Worm (Caenorhabditis elegans) whole organism, L2 larva: ENCODE measurements around the gene tbc-6.

Experiments
- C34F6.9 ChIP-seq: fragments of 150-350 bp; optimal IDR thresholded peaks from 2 replicates; lab custom pipeline; 2014; ENCODE audit warnings: missing biosample characterization, missing genetic modification characterization
- F13H6.1 ChIP-seq: sonication (generic microtip); optimal IDR thresholded peaks from 2 replicates; lab custom pipeline; 2016; ENCODE audit warnings: missing genetic modification characterization, missing compliant biosample characterization
- R02D3.7 ChIP-seq: fragments of 150-350 bp; optimal IDR thresholded peaks from 2 replicates; lab custom pipeline; 2014; ENCODE audit warnings: missing biosample characterization, missing genetic modification characterization
- Y55F3AM.14 ChIP-seq: fragments of 200-800 bp; sonication (Bioruptor generic); optimal IDR thresholded peaks from 2 replicates; lab custom pipeline; 2018; ENCODE audit warnings: mild to moderate bottlenecking, missing genetic modification characterization, missing compliant biosample characterization
- ZK546.5 ChIP-seq: sonication (generic microtip); optimal IDR thresholded peaks from 2 replicates; lab custom pipeline; 2017; ENCODE audit warnings: missing biosample characterization, missing genetic modification characterization
- alr-1 ChIP-seq: fragments of 150-350 bp; optimal IDR thresholded peaks from 2 replicates; lab custom pipeline; 2014; ENCODE audit warnings: missing biosample characterization, missing genetic modification characterization
- aly-2 ChIP-seq: fragments of 150-350 bp; optimal IDR thresholded peaks from 2 replicates; lab custom pipeline; 2014; ENCODE audit warnings: missing biosample characterization, missing genetic modification characterization
- ama-1 ChIP-seq: fragments of 150-350 bp; optimal IDR thresholded peaks from 2 replicates; lab custom pipeline; 2018; ENCODE audit warnings: inconsistent platforms
- blmp-1 ChIP-seq: sonication (generic microtip); optimal IDR thresholded peaks from 2 replicates; lab custom pipeline; 2017; ENCODE audit warnings: missing genetic modification characterization, mild to moderate bottlenecking, missing compliant biosample characterization, antibody characterized with exemption, moderate library complexity; ENCODE audit not compliant: insufficient read depth
- ceh-16 ChIP-seq: fragments of 150-350 bp; optimal IDR thresholded peaks from 2 replicates; lab custom pipeline; 2014; ENCODE audit warnings: missing biosample characterization, missing genetic modification characterization
- ceh-82 ChIP-seq: fragments of 150-350 bp; optimal IDR thresholded peaks from 2 replicates; lab custom pipeline; 2014; ENCODE audit warnings: missing biosample characterization, missing genetic modification characterization
- crh-2 ChIP-seq: sonication (generic microtip); optimal IDR thresholded peaks from 2 replicates; lab custom pipeline; 2017; ENCODE audit warnings: missing biosample characterization, missing genetic modification characterization
- dmd-4 ChIP-seq: sonication (generic microtip); optimal IDR thresholded peaks from 2 replicates; lab custom pipeline; 2017; ENCODE audit warnings: missing biosample characterization, missing genetic modification characterization
- egl-27 ChIP-seq: sonication (generic microtip); optimal IDR thresholded peaks from 3 replicates; lab custom pipeline; 2017; ENCODE audit warnings: missing biosample characterization, missing genetic modification reagents, missing genetic modification characterization
- elt-1 ChIP-seq: fragments of 150-350 bp; optimal IDR thresholded peaks from 2 replicates; lab custom pipeline; 2014; ENCODE audit warnings: missing biosample characterization, missing genetic modification characterization
- elt-3 ChIP-seq: sonication (generic microtip); optimal IDR thresholded peaks from 2 replicates; lab custom pipeline; 2017; ENCODE audit warnings: missing biosample characterization, missing genetic modification characterization
- fos-1 ChIP-seq: fragments of 150-350 bp; optimal IDR thresholded peaks from 2 replicates; lab custom pipeline; 2014; ENCODE audit warnings: missing biosample characterization, missing genetic modification characterization
- gmeb-1 ChIP-seq: fragments of 150-350 bp; optimal IDR thresholded peaks from 2 replicates; lab custom pipeline; 2014; ENCODE audit warnings: missing biosample characterization, missing genetic modification characterization
- lin-11 ChIP-seq: fragments of 150-350 bp; sonication (generic microtip); optimal IDR thresholded peaks from 2 replicates; lab custom pipeline; 2014; ENCODE audit warnings: missing biosample characterization, missing genetic modification characterization, inconsistent platforms, mixed read lengths
- lin-13 ChIP-seq: fragments of 150-350 bp; optimal IDR thresholded peaks from 2 replicates; lab custom pipeline; 2014; ENCODE audit warnings: missing biosample characterization, missing genetic modification reagents, missing genetic modification characterization
- lin-39 ChIP-seq: fragments of 150-350 bp; optimal IDR thresholded peaks from 2 replicates; lab custom pipeline; 2014; ENCODE audit warnings: missing biosample characterization, missing genetic modification reagents, missing genetic modification characterization
- lsy-2 ChIP-seq, 2 experiments: fragments of 150-350 bp in 1 of 2; sonication (generic microtip) in 1 of 2; optimal IDR thresholded peaks; 2 replicates each; lab custom pipeline; 2014 to 2017; ENCODE audit warnings: missing biosample characterization in 2 of 2, missing genetic modification characterization in 2 of 2
- mab-5 ChIP-seq: fragments of 150-350 bp; optimal IDR thresholded peaks from 2 replicates; lab custom pipeline; 2014; ENCODE audit warnings: missing biosample characterization, missing genetic modification characterization
- mbf-1 ChIP-seq: sonication (generic microtip); optimal IDR thresholded peaks from 2 replicates; lab custom pipeline; 2017; ENCODE audit warnings: missing biosample characterization, missing genetic modification characterization
- mdl-1 ChIP-seq, 2 experiments: fragments of 150-350 bp in 1 of 2; sonication (generic microtip) in 1 of 2; optimal IDR thresholded peaks; 2 replicates each; lab custom pipeline; 2017; ENCODE audit warnings: missing biosample characterization in 2 of 2, missing genetic modification characterization in 2 of 2
- nhr-10 ChIP-seq: sonication (generic microtip); optimal IDR thresholded peaks from 2 replicates; lab custom pipeline; 2017; ENCODE audit warnings: missing biosample characterization, missing genetic modification characterization
- nhr-11 ChIP-seq: fragments of 150-350 bp; optimal IDR thresholded peaks from 2 replicates; lab custom pipeline; 2014; ENCODE audit warnings: missing biosample characterization, missing genetic modification characterization
- nhr-12 ChIP-seq: fragments of 150-350 bp; optimal IDR thresholded peaks from 2 replicates; lab custom pipeline; 2014; ENCODE audit warnings: missing biosample characterization, missing genetic modification characterization
- nhr-129 ChIP-seq: fragments of 150-350 bp; optimal IDR thresholded peaks from 2 replicates; lab custom pipeline; 2014; ENCODE audit warnings: missing biosample characterization, missing genetic modification characterization
- nhr-21 ChIP-seq: fragments of 150-350 bp; optimal IDR thresholded peaks from 2 replicates; lab custom pipeline; 2014; ENCODE audit warnings: missing biosample characterization, missing genetic modification characterization
- nhr-23 ChIP-seq: fragments of 150-350 bp; optimal IDR thresholded peaks from 2 replicates; lab custom pipeline; 2014; ENCODE audit warnings: missing biosample characterization, missing genetic modification reagents, missing genetic modification characterization
- nhr-237 ChIP-seq: fragments of 150-350 bp; optimal IDR thresholded peaks from 2 replicates; lab custom pipeline; 2014; ENCODE audit warnings: missing biosample characterization, missing genetic modification characterization
- nhr-25 ChIP-seq: fragments of 150-350 bp; sonication (generic microtip); optimal IDR thresholded peaks from 3 replicates; lab custom pipeline; 2014; ENCODE audit warnings: missing biosample characterization, missing genetic modification characterization
- nhr-6 ChIP-seq: fragments of 150-350 bp; optimal IDR thresholded peaks from 2 replicates; lab custom pipeline; 2014; ENCODE audit warnings: missing biosample characterization, missing genetic modification characterization
- nhr-77 ChIP-seq: fragments of 150-350 bp; optimal IDR thresholded peaks from 2 replicates; lab custom pipeline; 2014; ENCODE audit warnings: missing biosample characterization, missing genetic modification characterization
- peb-1 ChIP-seq: fragments of 150-350 bp; optimal IDR thresholded peaks from 2 replicates; lab custom pipeline; 2014; ENCODE audit warnings: missing biosample characterization, missing genetic modification characterization
- sem-4 ChIP-seq: fragments of 150-350 bp; optimal IDR thresholded peaks from 2 replicates; lab custom pipeline; 2014; ENCODE audit warnings: missing biosample characterization, missing genetic modification reagents, missing genetic modification characterization
- skn-1 ChIP-seq: sonication (generic microtip); optimal IDR thresholded peaks from 2 replicates; lab custom pipeline; 2017; ENCODE audit warnings: missing biosample characterization, missing genetic modification characterization
- sma-3 ChIP-seq: sonication (generic microtip); optimal IDR thresholded peaks from 2 replicates; lab custom pipeline; 2016; ENCODE audit warnings: missing genetic modification reagents, missing genetic modification characterization, missing compliant biosample characterization
- sma-9 ChIP-seq, 2 experiments: fragments of 150-350 bp in 1 of 2; sonication (generic microtip) in 1 of 2; optimal IDR thresholded peaks; 2 replicates each; lab custom pipeline; 2014 to 2016; ENCODE audit warnings: missing genetic modification characterization in 2 of 2, mild to moderate bottlenecking in 1 of 2, missing biosample characterization in 1 of 2, missing compliant biosample characterization in 1 of 2, missing genetic modification reagents in 1 of 2, moderate library complexity in 1 of 2
- snpc-4 ChIP-seq: fragments of 150-350 bp; optimal IDR thresholded peaks from 2 replicates; lab custom pipeline; 2014; ENCODE audit warnings: missing biosample characterization, missing genetic modification characterization
- unc-39 ChIP-seq: fragments of 150-350 bp; optimal IDR thresholded peaks from 2 replicates; lab custom pipeline; 2014; ENCODE audit warnings: missing biosample characterization, missing genetic modification characterization
- unc-55 ChIP-seq: fragments of 150-350 bp; sonication (generic microtip); optimal IDR thresholded peaks from 3 replicates; lab custom pipeline; 2014; ENCODE audit warnings: missing biosample characterization, missing genetic modification reagents, missing genetic modification characterization
- unc-62 ChIP-seq: fragments of 150-350 bp; optimal IDR thresholded peaks from 2 replicates; lab custom pipeline; 2014; ENCODE audit warnings: missing biosample characterization, missing genetic modification reagents, missing genetic modification characterization
- zag-1 ChIP-seq: fragments of 150-350 bp; optimal IDR thresholded peaks from 2 replicates; lab custom pipeline; 2014; ENCODE audit warnings: missing biosample characterization, missing genetic modification characterization
- ztf-1 ChIP-seq: fragments of 200-800 bp; sonication (Bioruptor generic); conservative IDR thresholded peaks from 2 replicates; pipeline ENCODE4 v1.3.6; 2022; ENCODE audit warnings: missing genetic modification characterization, missing compliant biosample characterization
- ztf-11 ChIP-seq: sonication (generic microtip); optimal IDR thresholded peaks from 2 replicates; lab custom pipeline; 2017; ENCODE audit warnings: missing biosample characterization, missing genetic modification characterization
- ztf-4 ChIP-seq: fragments of 150-350 bp; optimal IDR thresholded peaks from 2 replicates; lab custom pipeline; 2014; ENCODE audit warnings: missing biosample characterization, missing genetic modification characterization

tbc-6 gene

DNA sequence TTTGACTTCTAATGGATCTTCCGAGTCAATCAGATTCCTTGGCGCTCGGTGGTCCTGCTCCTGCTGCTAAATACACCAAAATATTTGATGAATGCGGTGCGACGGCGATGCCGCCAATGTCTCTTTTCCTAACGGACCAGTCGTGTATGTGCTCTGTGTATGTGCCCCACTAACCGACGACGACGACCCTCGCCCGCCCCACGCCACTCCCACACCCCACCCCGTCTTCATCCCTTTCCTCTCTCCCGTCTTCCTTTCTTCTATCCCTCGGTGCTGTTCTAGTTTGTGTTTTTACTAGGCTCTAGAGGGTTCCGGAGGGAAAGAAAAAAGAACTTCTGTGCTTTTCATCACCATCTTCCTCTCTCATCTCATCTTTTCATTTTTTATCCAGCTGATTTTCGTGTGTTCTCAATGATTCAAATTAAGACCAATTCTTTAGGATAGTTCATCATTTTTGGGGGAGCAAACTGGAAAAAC is 13.3 kb upstream of the tbc-6 start, which contains the start of gene egl-27:
Gene egl-27 (plus strand): TSS at position 427 of the 477 bp plus-strand sequence.
- TF ChIP-seq lin-39 (tag; lab: Kevin White, UChicago): no peak
- no peak for TF ChIP-seq crh-2 (tag; lab: Kevin White, UChicago)
- no peak for TF ChIP-seq nhr-237 (tag; lab: Kevin White, UChicago)
- TF ChIP-seq mdl-1 (tag; optimal IDR thresholded peaks at IDR 0.05; lab: Kevin White, UChicago): no peak
- TF ChIP-seq dmd-4: no peak
- no peak for TF ChIP-seq gmeb-1 (tag; lab: Kevin White, UChicago)
- no peak for TF ChIP-seq nhr-129 (tag; lab: Kevin White, UChicago)
- no peak for TF ChIP-seq lsy-2 (tag; optimal IDR thresholded peaks at IDR 0.05; lab: Kevin White, UChicago)

DNA sequence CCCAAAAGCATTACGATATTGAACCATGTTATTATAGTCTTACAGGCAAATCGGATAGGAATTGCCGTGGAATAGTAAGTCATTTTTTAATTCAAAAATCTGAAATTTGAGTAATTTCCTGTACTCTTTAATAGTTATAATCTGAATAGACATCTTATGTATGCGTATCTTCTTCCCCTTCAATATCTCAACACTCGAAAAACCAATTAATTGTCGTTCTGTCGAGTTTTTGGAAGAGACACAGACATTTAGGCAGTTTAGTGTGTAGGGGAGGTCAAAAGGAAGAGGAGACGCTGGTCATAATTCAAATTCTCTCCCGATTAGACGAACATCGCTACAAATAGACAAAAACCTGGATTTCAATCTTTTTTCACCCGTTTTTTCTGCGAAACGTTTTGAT is 12.4 kb upstream of the tbc-6 start:
- TF ChIP-seq ztf-1 (GFP tag; lab: Robert Waterston, UW) (no peak), ztf-4 (tag; lab: Kevin White, UChicago) (no peak), nhr-237 (tag; lab: Kevin White, UChicago) (no peak), nhr-12 (tag; lab: Kevin White, UChicago) (no peak), ceh-82 (tag; lab: Kevin White, UChicago) (no peak), elt-1 (tag; lab: Kevin White, UChicago) (no peak), sma-3 (peak; percentile 19), sma-9 (GFP tag; optimal IDR thresholded peaks at IDR 0.05; lab: Kevin White, UChicago) (peak; percentile 87), sma-9 (tag; optimal IDR thresholded peaks at IDR 0.05; lab: Kevin White, UChicago) (no peak), nhr-10 (no peak), ztf-11 (tag; lab: Kevin White, UChicago) (no peak), unc-62 (GFP tag; lab: Kevin White, UChicago) (peak; percentile 31), nhr-11 (no peak), unc-39 (tag; lab: Kevin White, UChicago) (no peak), lin-11 (tag; lab: Kevin White, UChicago) (no peak), R02D3.7 (no peak), alr-1 (tag; lab: Kevin White, UChicago) (no peak), elt-3 (tag; lab: Kevin White, UChicago) (no peak), sem-4 (tag; lab: Kevin White, UChicago) (peak; percentile 88), lsy-2 (tag; optimal IDR thresholded peaks at IDR 0.05; lab: Kevin White, UChicago) (peak in 1 of 2 experiments; percentile 53), ZK546.5 (tag; lab: Kevin White, UChicago) (no peak), unc-55 (GFP tag; lab: Kevin White, UChicago) (peak; percentile 46), snpc-4 (tag; lab: Kevin White, UChicago) (no peak), F13H6.1 (no peak), nhr-21 (tag; lab: Kevin White, UChicago) (peak; percentile 23), C34F6.9 (tag; lab: Kevin White, UChicago) (peak; percentile 61), mab-5 (tag; lab: Kevin White, UChicago) (peak; percentile 87), blmp-1 (tag; lab: Kevin White, UChicago) (peak; percentile 20), ama-1 (lab: Kevin White, UChicago) (no peak), peb-1 (tag; lab: Kevin White, UChicago) (no peak), nhr-23 (tag; lab: Kevin White, UChicago) (no peak), nhr-25 (tag; lab: Kevin White, UChicago) (peak; percentile 80), nhr-77 (tag; lab: Kevin White, UChicago) (no peak), aly-2 (no peak), mbf-1 (tag; lab: Kevin White, UChicago) (no peak), lin-13 (GFP tag; lab: Kevin White, UChicago) (peak; percentile 56), nhr-129 (tag; lab: Kevin White, UChicago) (peak; percentile 55), skn-1 (tag; lab: Kevin White, UChicago) (no peak), egl-27 (tag; lab: Kevin White, UChicago) (peak; percentile 96), gmeb-1 (tag; lab: Kevin White, UChicago) (no peak), dmd-4 (no peak), fos-1 (peak; percentile 76), lin-39 (tag; lab: Kevin White, UChicago) (no peak), nhr-6 (tag; lab: Kevin White, UChicago) (peak; percentile 58), zag-1 (tag; lab: Kevin White, UChicago) (no peak), Y55F3AM.14 (GFP tag; lab: Kevin White, UChicago) (no peak), crh-2 (tag; lab: Kevin White, UChicago) (peak; percentile 47), mdl-1 (tag; optimal IDR thresholded peaks at IDR 0.05; lab: Kevin White, UChicago) (no peak), ceh-16 (peak; percentile 93)
